Worm (Caenorhabditis elegans) whole organism, L1 larva: ENCODE results near the gene C04E7.3.

ENCODE experiments used
- C04F5.9 ChIP-seq: sonication (generic microtip); optimal IDR thresholded peaks from 2 replicates; lab custom pipeline; 2016; ENCODE audit warnings: missing genetic modification characterization, missing compliant biosample characterization
- C16A3.4 ChIP-seq: fragments of 150-350 bp; optimal IDR thresholded peaks from 2 replicates; lab custom pipeline; 2014; ENCODE audit warnings: missing biosample characterization, missing genetic modification characterization
- C34B4.2 ChIP-seq: sonication (generic microtip); optimal IDR thresholded peaks from 2 replicates; lab custom pipeline; 2017; ENCODE audit warnings: mild to moderate bottlenecking, missing genetic modification characterization, missing compliant biosample characterization
- F16B12.6 ChIP-seq: fragments of 150-350 bp; optimal IDR thresholded peaks from 2 replicates; lab custom pipeline; 2014; ENCODE audit warnings: missing biosample characterization, missing genetic modification characterization
- aha-1 ChIP-seq: fragments of 150-350 bp; optimal IDR thresholded peaks from 2 replicates; lab custom pipeline; 2014; ENCODE audit warnings: missing biosample characterization, missing genetic modification characterization
- aly-2 ChIP-seq: fragments of 150-350 bp; optimal IDR thresholded peaks from 2 replicates; lab custom pipeline; 2014; ENCODE audit warnings: missing biosample characterization, missing genetic modification characterization
- ceh-63 ChIP-seq: fragments of 200-800 bp; sonication (Bioruptor generic); optimal IDR thresholded peaks from 2 replicates; lab custom pipeline; 2018; ENCODE audit warnings: mild to moderate bottlenecking, missing genetic modification characterization, missing compliant biosample characterization
- ceh-82 ChIP-seq, 3 experiments: fragments of 150-350 bp in 1 of 3; sonication (generic microtip) in 2 of 3; optimal IDR thresholded peaks; 2 replicates each; lab custom pipeline; 2014 to 2017; ENCODE audit warnings: missing biosample characterization in 3 of 3, missing genetic modification characterization in 3 of 3
- ceh-88 ChIP-seq: fragments of 200-800 bp; sonication (Bioruptor generic); IDR thresholded peaks from 2 replicates; pipeline ENCODE4 v1.3.6; 2022; ENCODE audit warnings: missing genetic modification characterization, missing compliant biosample characterization
- ceh-90 ChIP-seq: sonication (generic microtip); optimal IDR thresholded peaks from 2 replicates; lab custom pipeline; 2016; ENCODE audit warnings: missing genetic modification characterization, missing compliant biosample characterization
- ces-1 ChIP-seq: fragments of 150-350 bp; optimal IDR thresholded peaks from 2 replicates; lab custom pipeline; 2014; ENCODE audit warnings: missing biosample characterization, missing genetic modification reagents, missing genetic modification characterization
- dpl-1 ChIP-seq, 3 experiments: fragments of 150-350 bp in 2 of 3; sonication (generic microtip) in 1 of 3; optimal IDR thresholded peaks; 2 replicates each; lab custom pipeline; 2014 to 2017; ENCODE audit warnings: missing biosample characterization in 3 of 3, missing genetic modification characterization in 3 of 3, missing genetic modification reagents in 3 of 3
- efl-1 ChIP-seq, 4 experiments: fragments of 150-350 bp; optimal IDR thresholded peaks in 3 of 4; peaks in 1 of 4; 1 replicate in 1 of 4; 2 replicates in 3 of 4; lab custom pipeline; 2014; ENCODE audit warnings: missing biosample characterization in 2 of 4, missing genetic modification characterization in 2 of 4, missing genetic modification reagents in 2 of 4
- efl-3 ChIP-seq: fragments of 200-800 bp; sonication (Bioruptor generic); optimal IDR thresholded peaks from 2 replicates; lab custom pipeline; 2018; ENCODE audit warnings: mild to moderate bottlenecking, missing genetic modification characterization, missing compliant biosample characterization
- egl-13 ChIP-seq: sonication (generic microtip); optimal IDR thresholded peaks from 2 replicates; lab custom pipeline; 2016; ENCODE audit warnings: missing genotype, missing genetic modification reagents, missing genetic modification characterization, missing compliant biosample characterization
- egl-27 ChIP-seq, 2 experiments: fragments of 150-350 bp in 1 of 2; sonication (generic microtip); optimal IDR thresholded peaks; 3 replicates each; lab custom pipeline; 2017 to 2018; ENCODE audit warnings: missing biosample characterization in 2 of 2, missing genetic modification characterization in 2 of 2, missing genetic modification reagents in 2 of 2
- grh-1 ChIP-seq: fragments of 200-800 bp; sonication (Bioruptor generic); IDR thresholded peaks from 2 replicates; pipeline ENCODE4 v1.3.6; 2022; ENCODE audit warnings: missing genetic modification reagents, missing genetic modification characterization, missing compliant biosample characterization
- hlh-17 ChIP-seq: fragments of 200-800 bp; sonication (Bioruptor generic); optimal IDR thresholded peaks from 2 replicates; lab custom pipeline; 2018; ENCODE audit warnings: missing genetic modification characterization, mild to moderate bottlenecking, missing compliant biosample characterization, moderate library complexity, borderline replicate concordance
- hpl-2 ChIP-seq: fragments of 150-350 bp; optimal IDR thresholded peaks from 2 replicates; lab custom pipeline; 2014; ENCODE audit warnings: missing biosample characterization, missing genetic modification reagents, missing genetic modification characterization
- lin-13 ChIP-seq: fragments of 150-350 bp; optimal IDR thresholded peaks from 2 replicates; lab custom pipeline; 2014; ENCODE audit warnings: missing biosample characterization, missing genetic modification reagents, missing genetic modification characterization
- lin-14 ChIP-seq: fragments of 200-800 bp; sonication (Bioruptor generic); optimal IDR thresholded peaks from 2 replicates; lab custom pipeline; 2018; ENCODE audit warnings: mild to moderate bottlenecking, missing genetic modification characterization, moderate library complexity, missing compliant biosample characterization
- lin-15B ChIP-seq: fragments of 150-350 bp; sonication (generic microtip); optimal IDR thresholded peaks from 3 replicates; lab custom pipeline; 2014; ENCODE audit warnings: missing biosample characterization, missing genetic modification characterization
- lin-35 ChIP-seq, 2 experiments: fragments of 150-350 bp; optimal IDR thresholded peaks; 2 replicates each; lab custom pipeline; 2014; ENCODE audit warnings: missing biosample characterization in 2 of 2, missing genetic modification characterization in 2 of 2, missing genetic modification reagents in 2 of 2
- lin-39 ChIP-seq: fragments of 150-350 bp; optimal IDR thresholded peaks from 2 replicates; lab custom pipeline; 2014; ENCODE audit warnings: missing biosample characterization, missing genetic modification reagents, missing genetic modification characterization
- lir-3 ChIP-seq: sonication (generic microtip); optimal IDR thresholded peaks from 2 replicates; lab custom pipeline; 2016; ENCODE audit warnings: mild to moderate bottlenecking, missing genetic modification characterization, moderate library complexity, missing compliant biosample characterization; ENCODE audit not compliant: poor library complexity
- lsy-2 ChIP-seq, 2 experiments: fragments of 150-350 bp; optimal IDR thresholded peaks; 2 replicates each; lab custom pipeline; 2014; ENCODE audit warnings: missing biosample characterization in 2 of 2, missing genetic modification characterization in 2 of 2
- mab-9 ChIP-seq: fragments of 200-800 bp; sonication (Bioruptor generic); IDR thresholded peaks from 2 replicates; pipeline ENCODE4 v1.3.6; 2022; ENCODE audit warnings: missing genetic modification reagents, missing genetic modification characterization, missing compliant biosample characterization
- mdl-1 ChIP-seq, 2 experiments: fragments of 150-350 bp; optimal IDR thresholded peaks; 2 replicates each; lab custom pipeline; 2014 to 2017; ENCODE audit warnings: missing biosample characterization in 2 of 2, missing genetic modification characterization in 2 of 2, inconsistent platforms in 1 of 2
- nhr-12 ChIP-seq: sonication (generic microtip); optimal IDR thresholded peaks from 2 replicates; lab custom pipeline; 2017; ENCODE audit warnings: missing biosample characterization, missing genetic modification characterization
- nhr-19 ChIP-seq: fragments of 200-800 bp; sonication (Bioruptor generic); conservative IDR thresholded peaks from 2 replicates; pipeline ENCODE4 v1.3.6; 2022; ENCODE audit warnings: missing genetic modification characterization, missing compliant biosample characterization
- nhr-28 ChIP-seq: fragments of 150-350 bp; optimal IDR thresholded peaks from 2 replicates; lab custom pipeline; 2014; ENCODE audit warnings: missing biosample characterization, missing genetic modification characterization
- nhr-47 ChIP-seq: sonication (generic microtip); optimal IDR thresholded peaks from 2 replicates; lab custom pipeline; 2016; ENCODE audit warnings: mild to moderate bottlenecking, missing genetic modification characterization, moderate library complexity, missing compliant biosample characterization
- nhr-76 ChIP-seq: sonication (generic microtip); optimal IDR thresholded peaks from 2 replicates; lab custom pipeline; 2017; ENCODE audit warnings: missing biosample characterization, missing genetic modification characterization
- nhr-77 ChIP-seq: fragments of 150-350 bp; optimal IDR thresholded peaks from 2 replicates; lab custom pipeline; 2014; ENCODE audit warnings: missing biosample characterization, missing genetic modification characterization
- nhr-84 ChIP-seq: sonication (generic microtip); optimal IDR thresholded peaks from 2 replicates; lab custom pipeline; 2017; ENCODE audit warnings: missing biosample characterization, missing genetic modification characterization
- nhr-85 ChIP-seq: sonication (generic microtip); peaks from one replicate; lab custom pipeline; 2016; ENCODE audit warnings: missing genetic modification characterization, inconsistent platforms, missing compliant biosample characterization
- pag-3 ChIP-seq: sonication (generic microtip); optimal IDR thresholded peaks from 2 replicates; lab custom pipeline; 2017; ENCODE audit warnings: missing genetic modification characterization, mild to moderate bottlenecking, missing compliant biosample characterization, antibody characterized with exemption, borderline replicate concordance; ENCODE audit not compliant: insufficient read depth
- pax-3 ChIP-seq: fragments of 200-800 bp; sonication (Bioruptor generic); optimal IDR thresholded peaks from 2 replicates; lab custom pipeline; 2018; ENCODE audit warnings: mild to moderate bottlenecking, missing genetic modification characterization, moderate library complexity, missing compliant biosample characterization
- rnt-1 ChIP-seq: sonication (generic microtip); optimal IDR thresholded peaks from 2 replicates; lab custom pipeline; 2016; ENCODE audit warnings: mild to moderate bottlenecking, missing genetic modification characterization, moderate library complexity, missing compliant biosample characterization
- snu-23 ChIP-seq: sonication (generic microtip); optimal IDR thresholded peaks from 2 replicates; lab custom pipeline; 2016; ENCODE audit warnings: missing genetic modification characterization, missing compliant biosample characterization
- swsn-7 ChIP-seq: sonication (generic microtip); optimal IDR thresholded peaks from 2 replicates; lab custom pipeline; 2016; ENCODE audit warnings: missing genetic modification characterization, missing compliant biosample characterization
- tbx-2 ChIP-seq: sonication (generic microtip); optimal IDR thresholded peaks from 2 replicates; lab custom pipeline; 2016; ENCODE audit warnings: missing genetic modification characterization, missing compliant biosample characterization
- tlp-1 ChIP-seq: fragments of 150-350 bp; optimal IDR thresholded peaks from 2 replicates; lab custom pipeline; 2014; ENCODE audit warnings: missing biosample characterization, missing genetic modification characterization
- unc-130 ChIP-seq: fragments of 150-350 bp; optimal IDR thresholded peaks from 2 replicates; lab custom pipeline; 2017; ENCODE audit warnings: missing biosample characterization, missing genetic modification characterization, inconsistent platforms
- unc-30 ChIP-seq: sonication (generic microtip); optimal IDR thresholded peaks from 2 replicates; lab custom pipeline; 2017; ENCODE audit warnings: missing biosample characterization, missing genetic modification characterization
- unc-62 ChIP-seq: fragments of 150-350 bp; optimal IDR thresholded peaks from 2 replicates; lab custom pipeline; 2014; ENCODE audit warnings: missing biosample characterization, missing genetic modification reagents, missing genetic modification characterization
- unc-86 ChIP-seq: sonication (generic microtip); optimal IDR thresholded peaks from 2 replicates; lab custom pipeline; 2016; ENCODE audit warnings: missing genetic modification characterization, missing compliant biosample characterization
- vab-15 ChIP-seq: sonication (generic microtip); optimal IDR thresholded peaks from 2 replicates; lab custom pipeline; 2017; ENCODE audit warnings: missing genotype, mild to moderate bottlenecking, missing genetic modification characterization, missing compliant biosample characterization

C04E7.3 gene

ce11 chrX:388728-389127 lies 41.7 kb upstream of the C04E7.3 start, which contains the start of gene ceh-93:
Gene ceh-93, minus strand, starts transcription at chrX:388797.
- TF ChIP-seq C16A3.4 (tag; lab: Kevin White, UChicago) (peak; percentile 17), lin-39 (no peak), ces-1 (GFP tag; lab: Kevin White, UChicago) (no peak), dpl-1 (GFP tag; optimal IDR thresholded peaks at IDR 0.05; lab: Kevin White, UChicago) (peak in 2 of 3 experiments; percentile 25 to 43), C34B4.2 (no peak), ceh-88 (GFP tag; lab: Robert Waterston, UW) (no peak), snu-23 (GFP tag; lab: Kevin White, UChicago) (peak; percentile 25), ceh-82 (tag; optimal IDR thresholded peaks at IDR 0.05; lab: Kevin White, UChicago) (peak in 1 of 3 experiments; percentile 0), pax-3 (tag; lab: Kevin White, UChicago) (no peak), lin-13 (no peak), rnt-1 (tag; lab: Kevin White, UChicago) (peak; percentile 22), lsy-2 (tag; optimal IDR thresholded peaks at IDR 0.05; lab: Kevin White, UChicago) (peak in 1 of 2 experiments; percentile 48), F16B12.6 (peak; percentile 16), efl-1 (optimal IDR thresholded peaks at IDR 0.05; lab: Kevin White, UChicago) (peak in 1 of 2 experiments; percentile 21), efl-1 (GFP tag; optimal IDR thresholded peaks at IDR 0.05 in 1 of 2; lab: Kevin White, UChicago) (peak in 1 of 2 experiments; percentile 15), lin-35 (GFP tag; optimal IDR thresholded peaks at IDR 0.05; lab: Kevin White, UChicago) (peak in 1 of 2 experiments; percentile 62)

ce11 chrX:382692-383091 lies 35.7 kb upstream of the C04E7.3 start, which contains the start of gene ife-2:
Gene ife-2, minus strand, starts transcription at chrX:382709.
- peak; percentile 21 to 65 (median 40) for TF ChIP-seq ceh-82 (tag; optimal IDR thresholded peaks at IDR 0.05; lab: Kevin White, UChicago)
- peak; percentile 38 for TF ChIP-seq egl-13 (tag; lab: Kevin White, UChicago)
- no peak for TF ChIP-seq lin-15B
- TF ChIP-seq unc-86 (tag; lab: Kevin White, UChicago), result peak; percentile 50
- TF ChIP-seq unc-30, result no peak
- no peak for TF ChIP-seq ces-1 (GFP tag; lab: Kevin White, UChicago)
- TF ChIP-seq efl-1 (optimal IDR thresholded peaks at IDR 0.05; lab: Kevin White, UChicago), result peak; percentile 52 to 58
- peak; percentile 51 to 94 for TF ChIP-seq efl-1 (GFP tag; optimal IDR thresholded peaks at IDR 0.05 in 1 of 2; lab: Kevin White, UChicago)
- no peak for TF ChIP-seq ceh-90 (tag; lab: Kevin White, UChicago)
- TF ChIP-seq vab-15, result no peak
- no peak for TF ChIP-seq lin-14
- TF ChIP-seq aha-1 (tag; lab: Kevin White, UChicago), result no peak
- TF ChIP-seq swsn-7, result peak; percentile 74
- no peak for TF ChIP-seq pag-3
- no peak for TF ChIP-seq nhr-28
- TF ChIP-seq nhr-85 (tag; lab: Kevin White, UChicago), result peak; percentile 74
- peak; percentile 10 for TF ChIP-seq C04F5.9 (tag; lab: Kevin White, UChicago)
- TF ChIP-seq nhr-77 (tag; lab: Kevin White, UChicago), result peak; percentile 7
- TF ChIP-seq tbx-2 (tag; lab: Kevin White, UChicago), result peak; percentile 74
- TF ChIP-seq tlp-1, result no peak
- no peak for TF ChIP-seq egl-27 (tag; optimal IDR thresholded peaks at IDR 0.05; lab: Kevin White, UChicago)
- peak; percentile 76 for TF ChIP-seq nhr-47
- TF ChIP-seq mdl-1 (tag; optimal IDR thresholded peaks at IDR 0.05; lab: Kevin White, UChicago), result peak in 1 of 2 experiments; percentile 71
- peak; percentile 47; the same call in 1 of the 2 replicates for TF ChIP-seq ceh-88 (GFP tag; lab: Robert Waterston, UW)
- no peak for TF ChIP-seq hlh-17
- TF ChIP-seq mab-9, result no peak
- 0 out of 2 replicates have a peak, but pooled peaks have one; percentile 10 for TF ChIP-seq grh-1 (GFP tag; lab: Robert Waterston, UW)
- TF ChIP-seq nhr-19 (GFP tag; lab: Robert Waterston, UW), result peak; percentile 64
- TF ChIP-seq nhr-76 (tag; lab: Kevin White, UChicago), result no peak
- no peak for TF ChIP-seq aly-2
- peak; percentile 88 for TF ChIP-seq snu-23 (GFP tag; lab: Kevin White, UChicago)
- peak; percentile 49 for TF ChIP-seq unc-130
- no peak for TF ChIP-seq efl-3 (GFP tag; lab: Kevin White, UChicago)
- no peak for TF ChIP-seq ceh-63 (GFP tag; lab: Kevin White, UChicago)
- TF ChIP-seq lir-3 (tag; lab: Kevin White, UChicago), result peak; percentile 63
- no peak for TF ChIP-seq nhr-12 (tag; lab: Kevin White, UChicago)
- TF ChIP-seq C34B4.2, result no peak
- no peak for TF ChIP-seq hpl-2 (GFP tag; lab: Kevin White, UChicago)
- TF ChIP-seq nhr-84, result no peak
- TF ChIP-seq F16B12.6, result peak; percentile 96
- peak; percentile 77 for TF ChIP-seq C16A3.4 (tag; lab: Kevin White, UChicago)
- TF ChIP-seq unc-62, result no peak
